Fruit fly (Drosophila melanogaster): ENCODE results near the gene CG10252.
A peak's percentile ranks its signal among the peaks of the same experiment; 100 is the strongest.

Gene CG10252

dm6 chr3R:23657357-23658318, 38.4 kb downstream of the CG10252 start (continued):
- no peak for TF ChIP-seq Smox (GFP tag; optimal IDR thresholded peaks at IDR 0.05)
- peak; percentile 57 for TF ChIP-seq Eip78C (GFP tag)
- TF ChIP-seq fd59A (GFP tag; optimal IDR thresholded peaks at IDR 0.05) = peak; percentile 23
- TF ChIP-seq svp (GFP tag) = peak; percentile 94
- peak; percentile 10 for TF ChIP-seq CG1621 (tag; optimal IDR thresholded peaks at IDR 0.05)
- no peak for TF ChIP-seq Eip93F (GFP tag; optimal IDR thresholded peaks at IDR 0.05)
- TF ChIP-seq Blimp-1 (GFP tag; optimal IDR thresholded peaks at IDR 0.05) = peak; percentile 6
- TF ChIP-seq Hr38 (GFP tag; optimal IDR thresholded peaks at IDR 0.05) = no peak
- TF ChIP-seq salr (GFP tag; optimal IDR thresholded peaks at IDR 0.05) = no peak
- no peak for TF ChIP-seq topi (GFP tag; optimal IDR thresholded peaks at IDR 0.05)
- TF ChIP-seq ss (GFP tag; optimal IDR thresholded peaks at IDR 0.05) = peak in 1 of 2 experiments; percentile 8
- TF ChIP-seq Ets96B (tag; optimal IDR thresholded peaks at IDR 0.05) = peak; percentile 22
- TF ChIP-seq CG10669 (GFP tag; optimal IDR thresholded peaks at IDR 0.05) = peak; percentile 20
- peak; percentile 26 for TF ChIP-seq esn (GFP tag; optimal IDR thresholded peaks at IDR 0.05)
- TF ChIP-seq dsx (GFP tag; optimal IDR thresholded peaks at IDR 0.05; ENCODE audit: poor library complexity, severe bottlenecking) = no peak
- peak; percentile 19 for TF ChIP-seq CG6276 (GFP tag; optimal IDR thresholded peaks at IDR 0.05)
- peak; percentile 70 for TF ChIP-seq vri (GFP tag; optimal IDR thresholded peaks at IDR 0.05)
- peak; percentile 12 for TF ChIP-seq OdsH (GFP tag; optimal IDR thresholded peaks at IDR 0.05)
- TF ChIP-seq CG9139 (GFP tag; optimal IDR thresholded peaks at IDR 0.05) = no peak
- no peak for TF ChIP-seq Sox15 (GFP tag; optimal IDR thresholded peaks at IDR 0.05)
- TF ChIP-seq net (GFP tag; optimal IDR thresholded peaks at IDR 0.05) = peak; percentile 24
- TF ChIP-seq CG4318 (GFP tag; optimal IDR thresholded peaks at IDR 0.05) = no peak
- TF ChIP-seq fkh (GFP tag; optimal IDR thresholded peaks at IDR 0.05) = peak; percentile 99

- no peak for TF ChIP-seq Eip93F (GFP tag; optimal IDR thresholded peaks at IDR 0.05)
- peak; percentile 26 for TF ChIP-seq Met (GFP tag; optimal IDR thresholded peaks at IDR 0.05)
- peak; percentile 40 for TF ChIP-seq Eip78C (GFP tag)
These were observed 40.5 kb downstream of the CG10252 start for dm6 chr3R:23655501-23655900.

- TF ChIP-seq lz (GFP tag; optimal IDR thresholded peaks at IDR 0.05) = no peak
- no peak for TF ChIP-seq acj6 (GFP tag; optimal IDR thresholded peaks at IDR 0.05)
- peak; percentile 97 for TF ChIP-seq fkh (GFP tag; optimal IDR thresholded peaks at IDR 0.05)
- no peak for TF ChIP-seq Hr39 (GFP tag; optimal IDR thresholded peaks at IDR 0.05)
- no peak for TF ChIP-seq Gug (GFP tag; IDR thresholded peaks at IDR 0.05)
- peak; percentile 34 for TF ChIP-seq CG8632 (GFP tag; optimal IDR thresholded peaks at IDR 0.05)
- no peak for TF ChIP-seq ss (GFP tag; optimal IDR thresholded peaks at IDR 0.05)
- TF ChIP-seq CG6163 (GFP tag; IDR thresholded peaks at IDR 0.05) = no peak
- no peak for TF ChIP-seq dac (GFP tag; optimal IDR thresholded peaks at IDR 0.05)
- TF ChIP-seq CG6808 (GFP tag; optimal IDR thresholded peaks at IDR 0.05) = no peak
- no peak for TF ChIP-seq Hr4 (GFP tag; optimal IDR thresholded peaks at IDR 0.05)
- no peak for TF ChIP-seq CG11762 (GFP tag; optimal IDR thresholded peaks at IDR 0.05; ENCODE audit: insufficient read depth)
- TF ChIP-seq pdm3 (GFP tag; optimal IDR thresholded peaks at IDR 0.05) = no peak
- TF ChIP-seq Sox15 (GFP tag; optimal IDR thresholded peaks at IDR 0.05) = no peak
- TF ChIP-seq CG10669 (GFP tag; optimal IDR thresholded peaks at IDR 0.05) = no peak
- no peak for TF ChIP-seq Sox14 (GFP tag; optimal IDR thresholded peaks at IDR 0.05)
- TF ChIP-seq CG34406 (GFP tag; optimal IDR thresholded peaks at IDR 0.05) = peak; percentile 14
- no peak for TF ChIP-seq spab (GFP tag; optimal IDR thresholded peaks at IDR 0.05)
- TF ChIP-seq fd85E (GFP tag; optimal IDR thresholded peaks at IDR 0.05) = no peak
- no peak for TF ChIP-seq CG10631 (GFP tag; optimal IDR thresholded peaks at IDR 0.05)
- no peak for TF ChIP-seq CG31627 (GFP tag; optimal IDR thresholded peaks at IDR 0.05)
- peak; percentile 90 for TF ChIP-seq vri (GFP tag; optimal IDR thresholded peaks at IDR 0.05)
- no peak for TF ChIP-seq OdsH (GFP tag; optimal IDR thresholded peaks at IDR 0.05)
- TF ChIP-seq dsx (GFP tag; optimal IDR thresholded peaks at IDR 0.05; ENCODE audit: poor library complexity, severe bottlenecking) = no peak
- no peak for TF ChIP-seq CG6854 (GFP tag; optimal IDR thresholded peaks at IDR 0.05)
- no peak for TF ChIP-seq CG16779 (tag; optimal IDR thresholded peaks at IDR 0.05)
- TF ChIP-seq CG7368 (GFP tag; optimal IDR thresholded peaks at IDR 0.05) = peak; percentile 26
- TF ChIP-seq Eip78C (GFP tag) = peak; percentile 67
- no peak for TF ChIP-seq Ets96B (tag; optimal IDR thresholded peaks at IDR 0.05)
These were observed 43.4 kb downstream of the CG10252 start for dm6 chr3R:23652525-23653108.
